Worm (Caenorhabditis elegans) whole organism, midembryonic: ENCODE results near the gene F33G12.7.

Experiments used
- T22C8.4 ChIP-seq: fragments of 200-800 bp; sonication (Bioruptor generic); IDR thresholded peaks from 2 replicates; pipeline ENCODE4 v1.3.6; 2022; ENCODE audit warnings: missing genetic modification characterization, missing compliant biosample characterization
- cog-1 ChIP-seq: sonication (generic microtip); optimal IDR thresholded peaks from 2 replicates; lab custom pipeline; 2016; ENCODE audit warnings: missing genetic modification characterization, missing compliant biosample characterization
- flt-1 ChIP-seq: fragments of 200-800 bp; sonication (Bioruptor generic); IDR thresholded peaks from 2 replicates; pipeline ENCODE4 v1.3.6; 2022; ENCODE audit warnings: missing genetic modification characterization, missing compliant biosample characterization
- klf-2 ChIP-seq: fragments of 200-800 bp; sonication (Bioruptor generic); conservative IDR thresholded peaks from 2 replicates; pipeline ENCODE4 v1.3.6; 2022; ENCODE audit warnings: missing genetic modification reagents, missing genetic modification characterization, missing compliant biosample characterization
- med-1 ChIP-seq: sonication (generic microtip); optimal IDR thresholded peaks from 2 replicates; lab custom pipeline; 2017; ENCODE audit warnings: missing genetic modification characterization, mild to moderate bottlenecking, missing compliant biosample characterization, antibody characterized with exemption, missing genetic modification reagents; ENCODE audit not compliant: insufficient read depth
- ref-1 ChIP-seq: fragments of 200-800 bp; sonication (Bioruptor generic); conservative IDR thresholded peaks from 2 replicates; pipeline ENCODE4 v1.3.6; 2022; ENCODE audit warnings: missing genetic modification reagents, missing genetic modification characterization, missing compliant biosample characterization
- tab-1 ChIP-seq: fragments of 200-800 bp; sonication (Bioruptor generic); IDR thresholded peaks from 2 replicates; pipeline ENCODE4 v1.3.6; 2022; ENCODE audit warnings: missing genetic modification characterization, missing compliant biosample characterization
- ztf-23 ChIP-seq: fragments of 200-800 bp; sonication (Bioruptor generic); IDR thresholded peaks from 2 replicates; pipeline ENCODE4 v1.3.6; 2022; ENCODE audit warnings: missing genetic modification reagents, missing genetic modification characterization, missing compliant biosample characterization
- ztf-29 ChIP-seq: fragments of 200-800 bp; sonication (Bioruptor generic); IDR thresholded peaks from 2 replicates; pipeline ENCODE4 v1.3.6; 2022; ENCODE audit warnings: missing genetic modification reagents, missing genetic modification characterization, missing compliant biosample characterization

F33G12.7 gene

ce11 chrII:5040631-5041156 lies at the start of gene F33G12.7:
Gene F33G12.7 (minus strand): TSS chrII:5040681.
- TF ChIP-seq ref-1 (GFP tag; lab: Robert Waterston, UW), result no peak
- TF ChIP-seq tab-1 (GFP tag; lab: Robert Waterston, UW), result no peak
- no peak for TF ChIP-seq flt-1 (GFP tag; lab: Robert Waterston, UW)
- TF ChIP-seq cog-1 (tag; lab: Kevin White, UChicago), result no peak

DNA sequence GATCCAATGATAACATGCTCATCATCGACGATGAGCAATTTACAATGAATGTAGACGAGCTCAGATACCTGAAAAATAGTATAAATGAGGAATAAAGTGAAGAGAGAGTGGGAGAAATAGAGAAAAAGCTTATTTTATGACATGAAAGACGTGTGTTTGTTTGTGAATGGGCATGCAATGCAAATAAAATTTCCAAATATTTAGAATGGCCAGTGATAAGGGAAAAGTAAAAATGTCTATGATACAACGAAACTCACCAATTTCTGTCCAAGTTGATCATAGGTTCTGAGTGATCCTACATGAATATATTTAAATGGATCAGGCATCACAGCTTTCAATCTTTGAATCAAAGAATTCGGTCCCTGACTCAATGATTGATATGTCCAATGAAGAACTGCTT lies 45.7 kb upstream of the F33G12.7 start:
- TF ChIP-seq flt-1 (GFP tag; lab: Robert Waterston, UW), result no peak
- no peak for TF ChIP-seq ztf-23 (GFP tag; lab: Robert Waterston, UW)
- no peak for TF ChIP-seq ztf-29
- TF ChIP-seq cog-1 (tag; lab: Kevin White, UChicago), result no peak
- no peak for TF ChIP-seq T22C8.4 (GFP tag; lab: Robert Waterston, UW)
- no peak for TF ChIP-seq klf-2
- TF ChIP-seq ref-1 (GFP tag; lab: Robert Waterston, UW), result no peak

- TF ChIP-seq ztf-23 (GFP tag; lab: Robert Waterston, UW) (no peak), cog-1 (tag; lab: Kevin White, UChicago) (no peak), klf-2 (no peak), med-1 (GFP tag; lab: Kevin White, UChicago) (no peak), ref-1 (GFP tag; lab: Robert Waterston, UW) (no peak), tab-1 (GFP tag; lab: Robert Waterston, UW) (no peak), T22C8.4 (GFP tag; lab: Robert Waterston, UW) (no peak), flt-1 (GFP tag; lab: Robert Waterston, UW) (no peak), ztf-29 (no peak)
These were observed 45.0 kb upstream of the F33G12.7 start, which contains the start of gene txt-9 for ce11 chrII:5085450-5085849. Gene txt-9 (plus strand): TSS chrII:5085785.

ce11 chrII:5084225-5084624 lies 43.7 kb upstream of the F33G12.7 start:
- no peak for TF ChIP-seq cog-1 (tag; lab: Kevin White, UChicago)
- TF ChIP-seq T22C8.4 (GFP tag; lab: Robert Waterston, UW), result no peak
- no peak for TF ChIP-seq ref-1 (GFP tag; lab: Robert Waterston, UW)
- no peak for TF ChIP-seq flt-1 (GFP tag; lab: Robert Waterston, UW)
- no peak for TF ChIP-seq med-1 (GFP tag; lab: Kevin White, UChicago)

ce11 chrII:5083341-5083740 lies 42.9 kb upstream of the F33G12.7 start, which contains the start of gene C04G6.4:
Gene C04G6.4 (minus strand): TSS chrII:5083441.
- TF ChIP-seq tab-1 (GFP tag; lab: Robert Waterston, UW) (no peak), med-1 (GFP tag; lab: Kevin White, UChicago) (no peak), T22C8.4 (GFP tag; lab: Robert Waterston, UW) (no peak), ztf-29 (no peak), klf-2 (no peak), cog-1 (tag; lab: Kevin White, UChicago) (no peak), ref-1 (GFP tag; lab: Robert Waterston, UW) (no peak), ztf-23 (GFP tag; lab: Robert Waterston, UW) (no peak), flt-1 (GFP tag; lab: Robert Waterston, UW) (no peak)

DNA sequence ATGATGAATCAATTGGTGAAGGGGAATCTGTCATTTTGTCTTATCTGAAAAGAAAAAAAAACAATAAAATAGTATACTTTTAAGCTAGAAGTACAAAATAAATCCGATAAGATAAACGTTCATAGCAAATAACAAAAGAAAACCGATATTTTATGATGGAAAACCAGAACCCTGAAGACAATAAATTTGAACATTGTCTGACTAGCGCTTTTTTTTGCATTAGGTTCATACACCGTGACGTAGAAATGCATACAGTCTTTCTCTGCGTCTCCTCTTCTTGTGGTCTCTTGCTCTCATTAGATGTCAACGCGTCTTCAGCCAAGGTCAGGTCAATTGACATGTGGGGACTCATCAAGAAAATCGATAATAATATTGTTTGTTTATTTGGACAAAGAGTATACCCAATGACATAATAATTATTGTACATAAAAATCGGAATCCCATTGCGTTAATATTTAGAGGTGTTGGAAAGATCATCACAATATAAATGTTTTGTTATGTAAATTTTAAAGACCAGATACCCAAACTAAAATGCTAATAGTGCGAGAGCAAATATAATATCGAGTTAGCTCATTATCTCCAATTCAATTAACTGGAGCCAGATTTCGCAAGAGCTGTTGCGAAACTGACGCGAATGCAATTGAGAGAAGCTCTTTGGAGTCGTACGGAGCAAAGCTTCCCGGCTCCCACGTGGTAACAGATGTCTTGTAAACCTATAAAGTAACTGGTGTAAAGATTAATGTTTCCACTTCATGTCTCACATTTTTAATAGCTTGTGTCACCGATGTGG lies 40.8 kb upstream of the F33G12.7 start, which contains the start of gene dsh-2:
TSS of gene dsh-2 (minus strand) at position 51 of the 790 bp plus-strand sequence.
- TF ChIP-seq ref-1 (GFP tag; lab: Robert Waterston, UW) (no peak), cog-1 (tag; lab: Kevin White, UChicago) (no peak), med-1 (GFP tag; lab: Kevin White, UChicago) (no peak), T22C8.4 (GFP tag; lab: Robert Waterston, UW) (peak; percentile 63; the same call in 1 of the 2 replicates)

- TF ChIP-seq klf-2, result no peak
- no peak for TF ChIP-seq cog-1 (tag; lab: Kevin White, UChicago)
- no peak for TF ChIP-seq ztf-23 (GFP tag; lab: Robert Waterston, UW)
- TF ChIP-seq ref-1 (GFP tag; lab: Robert Waterston, UW), result no peak
- no peak for TF ChIP-seq med-1 (GFP tag; lab: Kevin White, UChicago)
- TF ChIP-seq ztf-29, result no peak
- TF ChIP-seq T22C8.4 (GFP tag; lab: Robert Waterston, UW), result no peak
These were observed 30.8 kb upstream of the F33G12.7 start, which contains the start of gene C27A2.7 for ce11 chrII:5071265-5071664. Gene C27A2.7 (minus strand): TSS chrII:5071365.

DNA sequence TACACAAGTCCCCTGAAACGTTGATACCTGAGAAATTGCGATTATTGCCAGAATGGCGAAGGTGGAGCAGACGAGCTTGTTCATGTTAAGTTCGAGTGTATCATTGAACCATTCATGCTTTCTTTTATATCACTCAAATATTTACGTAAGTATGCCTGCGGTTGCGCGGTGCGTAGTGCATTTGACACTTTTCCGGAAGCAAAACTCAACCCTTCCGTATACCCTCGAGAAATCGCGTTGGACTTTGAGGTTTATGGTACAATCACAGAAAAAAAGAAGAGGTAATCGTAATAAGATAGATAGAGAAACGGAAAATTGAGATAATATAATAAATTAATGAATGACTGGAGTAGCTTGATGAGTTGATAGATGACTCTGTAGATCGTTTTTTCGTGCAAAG lies 29.0 kb upstream of the F33G12.7 start, which contains the start of gene idpb-2:
TSS of gene idpb-2 (minus strand) at position 101 of the 400 bp plus-strand sequence.
- TF ChIP-seq med-1 (GFP tag; lab: Kevin White, UChicago), result no peak
- TF ChIP-seq ref-1 (GFP tag; lab: Robert Waterston, UW), result no peak
- TF ChIP-seq T22C8.4 (GFP tag; lab: Robert Waterston, UW), result no peak
- TF ChIP-seq ztf-23 (GFP tag; lab: Robert Waterston, UW), result no peak
- TF ChIP-seq flt-1 (GFP tag; lab: Robert Waterston, UW), result no peak
- TF ChIP-seq ztf-29, result no peak

DNA sequence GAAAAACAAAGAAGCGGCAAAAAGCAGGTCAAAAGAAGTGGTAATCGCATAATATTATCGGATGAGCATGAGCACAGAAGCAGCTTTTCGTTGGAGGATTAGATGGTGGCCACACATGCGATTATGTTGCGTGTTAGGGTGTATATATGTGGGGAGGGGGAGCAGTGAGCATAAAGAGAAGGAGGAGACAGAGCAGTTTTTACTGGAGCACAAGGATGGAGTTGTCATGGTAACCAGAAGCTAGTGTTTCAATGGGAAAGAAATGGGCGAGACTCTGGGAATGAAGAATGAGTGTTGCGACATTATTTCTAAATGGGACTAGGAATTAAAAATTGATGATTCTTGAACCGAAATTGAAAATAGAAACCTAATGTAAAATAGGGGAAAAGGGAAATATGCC lies 27.4 kb upstream of the F33G12.7 start, which contains the start of gene C27A2.8:
TSS of gene C27A2.8 (minus strand) at position 117 of the 400 bp plus-strand sequence.
- TF ChIP-seq cog-1 (tag; lab: Kevin White, UChicago), result no peak
- TF ChIP-seq klf-2, result no peak
- no peak for TF ChIP-seq med-1 (GFP tag; lab: Kevin White, UChicago)
- TF ChIP-seq T22C8.4 (GFP tag; lab: Robert Waterston, UW), result no peak
